Worm (Caenorhabditis elegans) whole organism, mixed stage, embryonic: ENCODE data around the gene cyn-17.

ENCODE experiments used
- M03D4.4 ChIP-seq: sonication (generic microtip); optimal IDR thresholded peaks from 2 replicates; lab custom pipeline; 2017; ENCODE audit warnings: mild to moderate bottlenecking, missing genetic modification characterization, missing compliant biosample characterization
- bed-3 ChIP-seq: fragments of 200-800 bp; sonication (Bioruptor generic); optimal IDR thresholded peaks from 3 replicates; lab custom pipeline; 2018; ENCODE audit warnings: mild to moderate bottlenecking, missing genetic modification characterization, moderate library complexity, missing compliant biosample characterization
- blmp-1 ChIP-seq: fragments of 150-350 bp; optimal IDR thresholded peaks from 2 replicates; lab custom pipeline; 2014; ENCODE audit warnings: missing biosample characterization, missing genetic modification characterization
- ceh-39 ChIP-seq: fragments of 150-350 bp; optimal IDR thresholded peaks from 2 replicates; lab custom pipeline; 2014; ENCODE audit warnings: missing biosample characterization, missing genetic modification characterization
- ceh-43 ChIP-seq: fragments of 200-800 bp; sonication (Bioruptor generic); optimal IDR thresholded peaks from 2 replicates; lab custom pipeline; 2018; ENCODE audit warnings: mild to moderate bottlenecking, missing genetic modification characterization, moderate library complexity, missing compliant biosample characterization
- ceh-83 ChIP-seq: fragments of 200-800 bp; sonication (Bioruptor generic); optimal IDR thresholded peaks from 2 replicates; lab custom pipeline; 2018; ENCODE audit warnings: mild to moderate bottlenecking, missing genetic modification characterization, missing compliant biosample characterization
- ces-1 ChIP-seq: fragments of 150-350 bp; optimal IDR thresholded peaks from 2 replicates; lab custom pipeline; 2014; ENCODE audit warnings: missing biosample characterization, missing genetic modification reagents, missing genetic modification characterization
- elt-1 ChIP-seq: sonication (generic microtip); optimal IDR thresholded peaks from 2 replicates; lab custom pipeline; 2017; ENCODE audit warnings: missing genetic modification characterization, mild to moderate bottlenecking, missing compliant biosample characterization, antibody characterized with exemption, moderate library complexity, borderline replicate concordance; ENCODE audit not compliant: insufficient read depth
- elt-3 ChIP-seq: fragments of 150-350 bp; optimal IDR thresholded peaks from 2 replicates; lab custom pipeline; 2014; ENCODE audit warnings: missing biosample characterization, missing genetic modification characterization
- flh-1 ChIP-seq: fragments of 200-800 bp; sonication (Bioruptor generic); optimal IDR thresholded peaks from 2 replicates; lab custom pipeline; 2018; ENCODE audit warnings: mild to moderate bottlenecking, missing genetic modification characterization, moderate library complexity, missing compliant biosample characterization
- ham-2 ChIP-seq: fragments of 200-800 bp; sonication (Bioruptor generic); optimal IDR thresholded peaks from 2 replicates; lab custom pipeline; 2018; ENCODE audit warnings: mild to moderate bottlenecking, missing genetic modification characterization, missing compliant biosample characterization
- hlh-1 ChIP-seq: fragments of 150-350 bp; optimal IDR thresholded peaks from 2 replicates; lab custom pipeline; 2014; ENCODE audit warnings: missing biosample characterization, missing genetic modification reagents, missing genetic modification characterization
- lin-13 ChIP-seq: fragments of 150-350 bp; optimal IDR thresholded peaks from 2 replicates; lab custom pipeline; 2014; ENCODE audit warnings: missing biosample characterization, missing genetic modification characterization
- lin-32 ChIP-seq: fragments of 200-800 bp; sonication (Bioruptor generic); optimal IDR thresholded peaks from 2 replicates; lab custom pipeline; 2018; ENCODE audit warnings: mild to moderate bottlenecking, missing genetic modification characterization, missing compliant biosample characterization
- mab-5 ChIP-seq: fragments of 150-350 bp; optimal IDR thresholded peaks from 2 replicates; lab custom pipeline; 2014; ENCODE audit warnings: missing biosample characterization, missing genetic modification characterization
- mep-1 ChIP-seq: fragments of 150-350 bp; optimal IDR thresholded peaks from 2 replicates; lab custom pipeline; 2017; ENCODE audit warnings: missing biosample characterization, missing genetic modification reagents, missing genetic modification characterization, inconsistent platforms
- mls-2 ChIP-seq: sonication (generic microtip); optimal IDR thresholded peaks from 2 replicates; lab custom pipeline; 2016; ENCODE audit warnings: mild to moderate bottlenecking, missing genetic modification characterization, moderate library complexity, missing compliant biosample characterization
- nhr-237 ChIP-seq: fragments of 150-350 bp; optimal IDR thresholded peaks from 2 replicates; lab custom pipeline; 2014; ENCODE audit warnings: missing biosample characterization, missing genetic modification characterization
- nhr-28 ChIP-seq: fragments of 150-350 bp; optimal IDR thresholded peaks from 2 replicates; lab custom pipeline; 2014; ENCODE audit warnings: missing biosample characterization, missing genetic modification characterization
- nhr-76 ChIP-seq: sonication (generic microtip); optimal IDR thresholded peaks from 2 replicates; lab custom pipeline; 2017; ENCODE audit warnings: missing biosample characterization, missing genetic modification characterization
- pha-4 ChIP-seq: fragments of 150-350 bp; optimal IDR thresholded peaks from 2 replicates; lab custom pipeline; 2018; ENCODE audit warnings: missing biosample characterization, missing genetic modification reagents, missing genetic modification characterization
- sem-2 ChIP-seq: fragments of 200-800 bp; sonication (Bioruptor generic); optimal IDR thresholded peaks from 2 replicates; lab custom pipeline; 2018; ENCODE audit warnings: mild to moderate bottlenecking, missing genetic modification characterization, missing compliant biosample characterization
- snpc-4 ChIP-seq: fragments of 150-350 bp; optimal IDR thresholded peaks from 2 replicates; lab custom pipeline; 2014; ENCODE audit warnings: missing biosample characterization, missing genetic modification characterization
- sptf-1 ChIP-seq: sonication (generic microtip); optimal IDR thresholded peaks from 2 replicates; lab custom pipeline; 2017; ENCODE audit warnings: mild to moderate bottlenecking, missing genetic modification characterization, moderate library complexity, missing compliant biosample characterization
- tbx-8 ChIP-seq: fragments of 200-800 bp; sonication (Bioruptor generic); optimal IDR thresholded peaks from 2 replicates; lab custom pipeline; 2018; ENCODE audit warnings: mild to moderate bottlenecking, missing genetic modification characterization, moderate library complexity, missing compliant biosample characterization
- unc-120 ChIP-seq: sonication (generic microtip); optimal IDR thresholded peaks from 2 replicates; lab custom pipeline; 2017; ENCODE audit warnings: missing genetic modification characterization, missing compliant biosample characterization; ENCODE audit not compliant: poor library complexity, severe bottlenecking
- unc-39 ChIP-seq: fragments of 150-350 bp; optimal IDR thresholded peaks from 2 replicates; lab custom pipeline; 2014; ENCODE audit warnings: missing biosample characterization, missing genetic modification characterization
- unc-62 ChIP-seq: fragments of 150-350 bp; optimal IDR thresholded peaks from 2 replicates; lab custom pipeline; 2014; ENCODE audit warnings: missing biosample characterization, missing genetic modification reagents, missing genetic modification characterization
- zip-8 ChIP-seq: fragments of 150-350 bp; optimal IDR thresholded peaks from 2 replicates; lab custom pipeline; 2014; ENCODE audit warnings: missing biosample characterization, missing genetic modification characterization
- ztf-11 ChIP-seq: fragments of 150-350 bp; optimal IDR thresholded peaks from 2 replicates; lab custom pipeline; 2014; ENCODE audit warnings: missing biosample characterization, missing genetic modification characterization

cyn-17 gene

DNA sequence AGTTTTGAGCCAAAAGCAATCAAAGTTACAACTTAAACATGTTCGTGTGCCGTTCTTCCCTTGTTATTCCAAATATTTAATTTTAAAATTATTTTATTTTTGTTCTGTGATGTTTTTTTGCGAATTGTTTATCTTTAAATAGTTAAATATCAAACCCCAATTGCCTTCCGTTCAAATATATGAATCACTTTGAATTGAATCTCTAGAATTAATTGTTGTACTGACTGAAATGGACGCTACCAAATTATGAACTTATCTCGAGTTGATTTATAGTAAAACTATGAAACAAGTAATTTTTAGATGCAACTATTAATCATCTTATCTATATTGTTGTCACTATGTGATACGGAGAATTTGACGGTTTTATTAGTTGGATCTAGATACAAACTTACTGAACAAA, 7.4 kb upstream of the cyn-17 start, which contains the start of gene ZC250.2:
TSS of gene ZC250.2 (plus strand) at position 301 of the 400 bp plus-strand sequence.
- TF ChIP-seq ceh-39 (tag; lab: Kevin White, UChicago) (no peak), mab-5 (tag; lab: Kevin White, UChicago) (no peak), ces-1 (GFP tag; lab: Kevin White, UChicago) (no peak), unc-120 (tag; lab: Kevin White, UChicago) (no peak), M03D4.4 (tag; lab: Kevin White, UChicago) (no peak), zip-8 (tag; lab: Kevin White, UChicago) (no peak)

DNA sequence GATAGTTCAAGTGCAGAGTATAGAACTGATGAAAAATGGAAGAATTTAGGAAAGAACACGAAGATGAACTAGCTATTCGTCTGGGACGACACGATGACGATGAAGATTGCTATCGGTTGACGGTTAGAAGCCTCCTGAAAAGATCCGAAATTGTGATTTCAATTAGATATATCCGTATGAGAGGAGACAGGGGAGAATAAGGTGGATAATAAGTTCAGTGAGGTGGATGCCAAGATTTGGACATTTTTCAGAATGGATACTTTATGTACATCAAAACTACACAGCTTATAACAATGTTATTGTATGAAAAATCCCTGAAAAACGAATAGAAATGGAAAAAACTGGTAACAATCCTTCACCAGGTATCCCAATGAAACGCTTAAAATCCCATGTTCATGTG, 1.3 kb upstream of the cyn-17 start, which contains the start of gene nstp-3:
TSS of gene nstp-3 (minus strand) at position 101 of the 400 bp plus-strand sequence.
- TF ChIP-seq elt-1 (tag; lab: Kevin White, UChicago) = peak; percentile 9
- TF ChIP-seq ztf-11 (tag; lab: Kevin White, UChicago) = no peak
- no peak for TF ChIP-seq hlh-1 (tag; lab: Kevin White, UChicago)

DNA sequence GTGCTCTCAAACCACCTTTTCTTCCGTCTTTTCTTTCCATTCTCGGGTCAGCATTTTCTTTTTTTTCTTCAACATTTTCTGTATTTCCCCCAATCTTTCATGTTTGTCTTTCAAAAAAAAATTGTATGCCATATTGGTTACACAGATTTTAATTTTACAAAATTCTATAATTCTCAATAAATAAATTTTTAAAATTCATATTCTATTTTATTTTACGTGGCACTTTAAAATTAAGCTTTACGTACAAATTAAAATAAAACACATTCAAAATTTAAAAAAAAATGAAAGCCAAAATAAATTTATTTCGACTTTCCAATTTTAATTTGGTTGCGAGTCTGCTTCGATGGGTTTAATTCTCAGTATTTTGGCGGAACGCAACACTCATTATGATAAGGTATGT, 6.0 kb downstream of the cyn-17 start, which contains the start of gene ZC250.5:
TSS of gene ZC250.5 (plus strand) at position 301 of the 400 bp plus-strand sequence.
- TF ChIP-seq elt-3 (tag; lab: Kevin White, UChicago) (no peak), blmp-1 (tag; lab: Kevin White, UChicago) (no peak), nhr-28 (tag; lab: Kevin White, UChicago) (no peak), sptf-1 (tag; lab: Kevin White, UChicago) (no peak), ztf-11 (tag; lab: Kevin White, UChicago) (no peak), ceh-43 (GFP tag; lab: Kevin White, UChicago) (no peak)
- TF ChIP-seq, all 35 proteins: peak for 0

DNA sequence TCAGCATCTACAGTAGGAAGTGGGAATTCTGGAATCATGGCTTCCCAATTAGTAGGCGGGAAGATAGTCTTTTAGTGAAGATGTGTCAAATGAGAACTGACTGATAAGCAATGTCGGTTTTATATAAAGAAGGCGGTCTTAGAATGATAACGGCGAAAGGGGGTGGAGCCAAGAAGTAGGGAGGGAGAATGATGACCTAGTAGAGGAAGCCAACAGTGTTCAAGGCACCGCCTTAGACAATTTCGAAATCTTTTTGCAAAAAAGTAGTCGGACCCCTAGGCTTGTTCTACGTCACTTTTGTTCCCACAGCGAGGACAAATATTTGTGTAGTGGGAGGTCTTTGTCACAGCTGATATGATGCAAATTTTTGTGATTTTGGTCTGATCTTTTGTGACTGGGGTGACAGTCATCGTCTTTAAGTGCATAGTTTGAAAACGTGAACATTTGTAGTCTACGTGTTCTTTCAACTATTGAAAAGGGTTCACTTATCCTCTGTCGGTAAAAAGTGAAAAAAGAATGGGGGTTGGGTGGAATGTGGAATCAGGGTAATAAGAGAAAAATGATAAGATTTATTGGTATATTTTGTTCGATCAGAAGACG, 13.7 kb downstream of the cyn-17 start, which contains the start of gene ZC250.4:
TSS of gene ZC250.4 (minus strand) at position 78 of the 600 bp plus-strand sequence.
- TF ChIP-seq nhr-28 (tag; lab: Kevin White, UChicago) (no peak), unc-39 (no peak), bed-3 (GFP tag; lab: Kevin White, UChicago) (no peak), sptf-1 (tag; lab: Kevin White, UChicago) (no peak), snpc-4 (no peak)

DNA sequence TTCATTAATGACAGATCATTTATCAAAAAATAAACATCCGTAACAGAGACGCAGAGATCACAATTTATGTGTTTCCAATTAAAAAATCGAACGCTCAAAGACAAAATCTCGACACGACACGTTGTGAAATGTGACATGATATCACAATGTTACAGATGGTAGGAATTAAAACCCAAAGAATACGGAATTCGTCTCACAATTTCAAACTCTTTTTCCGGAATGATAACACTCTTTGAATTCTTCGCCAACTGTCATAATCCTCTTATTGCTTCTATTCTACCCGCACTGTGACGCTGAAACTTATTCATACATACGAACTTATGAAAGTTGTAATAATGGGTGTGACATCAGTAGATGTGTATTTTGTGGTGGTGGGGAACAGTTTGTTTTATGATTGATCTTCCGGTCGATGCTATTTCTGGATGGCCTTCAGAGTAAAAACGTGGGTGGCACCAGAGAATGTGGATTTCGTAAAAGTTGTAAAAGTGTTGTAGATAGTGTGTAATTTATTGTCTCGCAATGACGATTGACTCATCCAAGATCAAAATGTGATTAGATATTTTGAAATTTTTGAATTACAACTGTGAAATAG, 17.1 kb downstream of the cyn-17 start:
- TF ChIP-seq bed-3 (GFP tag; lab: Kevin White, UChicago) (no peak), elt-3 (tag; lab: Kevin White, UChicago) (no peak)

DNA sequence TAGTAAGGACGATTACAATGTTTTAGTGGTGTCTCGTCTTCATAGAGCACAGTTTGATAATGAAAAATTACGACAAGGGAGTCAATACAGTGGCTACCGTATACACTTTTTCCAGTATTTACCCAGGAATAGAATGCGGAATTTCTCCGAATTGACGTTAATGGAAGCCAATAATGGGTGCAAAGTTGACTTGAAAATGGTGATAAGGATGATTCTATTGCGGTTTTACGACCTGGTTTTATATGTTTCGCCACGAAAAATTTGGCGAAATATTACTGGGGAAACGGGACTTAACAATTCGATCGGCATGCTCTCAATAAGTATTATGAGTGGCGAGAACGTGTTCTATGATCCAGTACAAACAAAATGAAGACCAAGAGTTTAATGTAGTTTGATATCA, 20.4 kb downstream of the cyn-17 start:
- no peak for TF ChIP-seq pha-4 (tag; lab: Kevin White, UChicago)
- TF ChIP-seq M03D4.4 (tag; lab: Kevin White, UChicago) = no peak
- no peak for TF ChIP-seq unc-120 (tag; lab: Kevin White, UChicago)
- TF ChIP-seq unc-62 (GFP tag; lab: Kevin White, UChicago) = no peak
- no peak for TF ChIP-seq nhr-76 (tag; lab: Kevin White, UChicago)
- no peak for TF ChIP-seq flh-1
- TF ChIP-seq ceh-83 = no peak
- TF ChIP-seq ceh-43 (GFP tag; lab: Kevin White, UChicago) = no peak
- no peak for TF ChIP-seq lin-32

DNA sequence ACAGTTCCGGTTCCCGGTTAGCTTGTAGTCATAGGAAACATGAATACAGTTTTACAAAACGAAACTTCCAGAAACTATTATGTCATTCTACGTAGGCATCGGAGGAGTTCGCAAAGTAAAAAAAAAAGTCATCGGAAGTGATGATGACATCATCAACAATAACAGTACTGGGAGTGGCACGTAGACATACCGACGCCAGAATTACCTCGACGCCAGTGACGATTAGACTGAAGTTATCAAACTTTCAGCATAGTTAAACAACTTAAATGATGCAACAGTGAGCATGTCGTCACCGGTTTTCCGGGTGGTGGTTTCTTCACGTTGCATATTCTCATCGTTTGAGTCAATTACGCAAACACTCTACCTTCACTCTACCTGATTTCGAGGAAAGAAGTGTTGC, 20.9 kb downstream of the cyn-17 start:
- TF ChIP-seq snpc-4 (no peak), mab-5 (tag; lab: Kevin White, UChicago) (no peak), nhr-28 (tag; lab: Kevin White, UChicago) (no peak), blmp-1 (tag; lab: Kevin White, UChicago) (no peak), pha-4 (tag; lab: Kevin White, UChicago) (no peak), ham-2 (GFP tag; lab: Kevin White, UChicago) (no peak), sem-2 (GFP tag; lab: Kevin White, UChicago) (no peak), flh-1 (no peak), ces-1 (GFP tag; lab: Kevin White, UChicago) (no peak), nhr-76 (tag; lab: Kevin White, UChicago) (no peak), ceh-43 (GFP tag; lab: Kevin White, UChicago) (no peak), zip-8 (tag; lab: Kevin White, UChicago) (no peak), tbx-8 (GFP tag; lab: Kevin White, UChicago) (no peak), sptf-1 (tag; lab: Kevin White, UChicago) (no peak), lin-32 (no peak), lin-13 (tag; lab: Kevin White, UChicago) (no peak), mep-1 (tag; lab: Kevin White, UChicago) (no peak), mls-2 (no peak), nhr-237 (tag; lab: Kevin White, UChicago) (no peak), hlh-1 (tag; lab: Kevin White, UChicago) (no peak)
